Worm (Caenorhabditis elegans) whole organism, young adult: ENCODE measurements around the gene F35E8.6.
A peak's percentile ranks its signal among the peaks of the same experiment; 100 is the strongest.

Source experiments
- F39B2.1 ChIP-seq: fragments of 200-800 bp; sonication (Bioruptor generic); IDR thresholded peaks from 2 replicates; pipeline ENCODE4 v1.3.6; 2022; ENCODE audit warnings: missing genetic modification reagents, missing genetic modification characterization, missing compliant biosample characterization
- F55B11.4 ChIP-seq: sonication (generic microtip); optimal IDR thresholded peaks from 2 replicates; lab custom pipeline; 2016; ENCODE audit warnings: missing compliant biosample characterization, missing genetic modification characterization, borderline replicate concordance; ENCODE audit not compliant: insufficient read depth
- K12H6.12 ChIP-seq: fragments of 200-800 bp; sonication (Bioruptor generic); optimal IDR thresholded peaks from 2 replicates; lab custom pipeline; 2018; ENCODE audit warnings: mild to moderate bottlenecking, missing genetic modification characterization, missing compliant biosample characterization
- aptf-2 ChIP-seq: fragments of 200-800 bp; sonication (Bioruptor generic); conservative IDR thresholded peaks from 2 replicates; pipeline ENCODE4 v1.3.6; 2022; ENCODE audit warnings: missing genetic modification reagents, missing genetic modification characterization, missing compliant biosample characterization
- hlh-26 ChIP-seq: fragments of 200-800 bp; sonication (Bioruptor generic); conservative IDR thresholded peaks from 2 replicates; pipeline ENCODE4 v1.3.6; 2022; ENCODE audit warnings: missing genetic modification reagents, missing genetic modification characterization, missing compliant biosample characterization
- hmg-1.2 ChIP-seq: fragments of 200-800 bp; sonication (Bioruptor generic); IDR thresholded peaks from 2 replicates; pipeline ENCODE4 v1.3.6; 2022; ENCODE audit warnings: missing genetic modification reagents, missing genetic modification characterization, missing compliant biosample characterization
- lin-35 ChIP-seq, 3 experiments: fragments of 150-350 bp in 2 of 3; sonication (generic microtip) in 1 of 3; optimal IDR thresholded peaks; 2 replicates each; lab custom pipeline; 2014 to 2018; ENCODE audit warnings: missing biosample characterization in 3 of 3, missing genetic modification characterization in 3 of 3, missing genetic modification reagents in 3 of 3
- nhr-179 ChIP-seq: sonication (generic microtip); optimal IDR thresholded peaks from 2 replicates; lab custom pipeline; 2016; ENCODE audit warnings: mild to moderate bottlenecking, missing genetic modification characterization, missing compliant biosample characterization

The F35E8.6 gene

DNA sequence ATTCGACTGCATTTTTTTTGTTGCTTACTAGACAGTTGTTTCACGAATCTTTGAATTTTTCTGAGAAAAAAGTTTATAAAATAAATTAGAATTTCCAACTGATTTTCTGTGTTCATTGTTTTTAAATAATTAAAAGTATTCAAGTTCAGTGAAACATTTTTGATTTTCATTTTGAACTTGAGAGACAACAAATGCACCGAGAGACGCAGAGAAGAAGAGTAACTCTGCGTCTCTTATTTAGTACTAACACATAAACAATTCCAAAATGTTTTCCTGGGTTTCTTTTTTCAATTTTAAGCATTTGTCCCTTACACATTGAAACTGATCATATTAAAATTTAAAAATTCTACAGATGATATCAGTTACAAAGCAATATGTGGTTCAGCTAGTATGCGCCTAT, 47.5 kb downstream of the F35E8.6 start:
- TF ChIP-seq F39B2.1 (no peak), hlh-26 (GFP tag; lab: Robert Waterston, UW) (no peak), hmg-1.2 (peak; percentile 70; the same call in 1 of the 2 replicates), K12H6.12 (tag; lab: Kevin White, UChicago) (no peak), F55B11.4 (tag; lab: Kevin White, UChicago) (no peak), nhr-179 (tag; lab: Kevin White, UChicago) (no peak), aptf-2 (GFP tag; lab: Robert Waterston, UW) (no peak), lin-35 (GFP tag; optimal IDR thresholded peaks at IDR 0.05; lab: Kevin White, UChicago) (no peak)
